Worm (Caenorhabditis elegans): ENCODE measurements around the gene F10D7.11.

The F10D7.11 gene

DNA sequence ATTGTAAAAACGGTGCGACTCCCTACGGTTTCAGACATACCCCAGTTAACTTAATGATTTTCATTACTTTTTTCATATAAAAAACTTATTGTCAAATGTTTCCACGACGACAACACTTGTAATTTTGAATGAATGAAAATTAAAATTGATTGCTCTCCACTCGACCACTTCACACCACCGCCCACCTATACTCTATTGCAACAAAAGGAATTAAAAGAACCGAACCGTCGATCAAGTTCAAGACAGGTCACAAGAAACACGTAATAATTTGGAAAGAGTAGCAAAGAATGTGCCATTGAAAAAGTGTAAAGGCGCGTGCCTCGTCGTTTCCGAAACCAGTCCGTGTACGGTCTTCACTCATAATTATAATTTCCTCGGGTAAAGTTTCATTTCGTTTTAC lies at the start of gene F10D7.11:
F10D7.11 (plus strand) TSS at position 301 of the 400 bp plus-strand sequence.
- TF ChIP-seq sma-9 (GFP tag; optimal IDR thresholded peaks at IDR 0.05) (no peak), sma-9 (tag; optimal IDR thresholded peaks at IDR 0.05) (no peak), alr-1 (tag; optimal IDR thresholded peaks at IDR 0.05) (no peak), elt-3 (tag; optimal IDR thresholded peaks at IDR 0.05) (no peak), crh-2 (tag; optimal IDR thresholded peaks at IDR 0.05) (no peak), mbf-1 (tag; optimal IDR thresholded peaks at IDR 0.05) (no peak), ztf-1 (GFP tag; conservative IDR thresholded peaks at IDR 0.05) (no peak), nhr-11 (tag; optimal IDR thresholded peaks at IDR 0.05) (no peak), nhr-77 (tag; optimal IDR thresholded peaks at IDR 0.05) (no peak), nhr-129 (tag; optimal IDR thresholded peaks at IDR 0.05) (no peak), F13H6.1 (tag; optimal IDR thresholded peaks at IDR 0.05) (no peak)

DNA sequence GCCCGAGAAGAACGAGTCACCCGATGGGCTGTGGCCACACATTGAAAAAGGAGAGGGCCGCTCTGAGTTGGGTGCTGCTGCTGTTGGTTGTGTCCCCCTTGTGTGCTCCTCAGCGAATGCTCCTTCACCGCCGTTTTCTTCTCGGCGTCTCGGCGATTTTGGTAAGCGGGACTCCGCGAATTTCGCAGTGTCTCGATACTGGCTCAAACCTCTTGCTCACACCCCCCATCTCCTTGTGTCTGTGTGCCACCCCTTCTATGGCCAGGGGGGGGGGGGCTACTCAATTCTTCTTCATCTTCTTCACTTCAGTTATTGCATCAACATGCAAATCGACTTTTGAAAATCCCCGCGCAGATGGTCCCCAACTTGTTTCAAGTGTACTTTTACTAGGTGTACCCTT lies 47.7 kb upstream of the F10D7.11 start:
- TF ChIP-seq F13H6.1 (tag; optimal IDR thresholded peaks at IDR 0.05): peak; percentile 55
- peak; percentile 39 for TF ChIP-seq unc-55 (GFP tag; optimal IDR thresholded peaks at IDR 0.05)
- TF ChIP-seq C34F6.9 (tag; optimal IDR thresholded peaks at IDR 0.05): peak; percentile 46
- no peak for TF ChIP-seq nhr-21 (tag; optimal IDR thresholded peaks at IDR 0.05)
- no peak for TF ChIP-seq unc-39 (tag; optimal IDR thresholded peaks at IDR 0.05)
- no peak for TF ChIP-seq aly-2 (tag; optimal IDR thresholded peaks at IDR 0.05)
- TF ChIP-seq skn-1 (tag; optimal IDR thresholded peaks at IDR 0.05): no peak
- TF ChIP-seq ZK546.5 (tag; optimal IDR thresholded peaks at IDR 0.05): no peak
- peak; percentile 4 for TF ChIP-seq crh-2 (tag; optimal IDR thresholded peaks at IDR 0.05)
- TF ChIP-seq sem-4 (tag; optimal IDR thresholded peaks at IDR 0.05): no peak
- TF ChIP-seq snpc-4 (tag; optimal IDR thresholded peaks at IDR 0.05): no peak
- TF ChIP-seq ztf-11 (tag; optimal IDR thresholded peaks at IDR 0.05): no peak
- no peak for TF ChIP-seq nhr-23 (tag; optimal IDR thresholded peaks at IDR 0.05)
- TF ChIP-seq nhr-129 (tag; optimal IDR thresholded peaks at IDR 0.05): peak; percentile 16
- peak; percentile 36 for TF ChIP-seq zag-1 (tag; optimal IDR thresholded peaks at IDR 0.05)
- peak; percentile 1 to 10 for TF ChIP-seq lsy-2 (tag; optimal IDR thresholded peaks at IDR 0.05)
- TF ChIP-seq lin-11 (tag; optimal IDR thresholded peaks at IDR 0.05): peak; percentile 49
- no peak for TF ChIP-seq sma-3 (GFP tag; optimal IDR thresholded peaks at IDR 0.05)

DNA sequence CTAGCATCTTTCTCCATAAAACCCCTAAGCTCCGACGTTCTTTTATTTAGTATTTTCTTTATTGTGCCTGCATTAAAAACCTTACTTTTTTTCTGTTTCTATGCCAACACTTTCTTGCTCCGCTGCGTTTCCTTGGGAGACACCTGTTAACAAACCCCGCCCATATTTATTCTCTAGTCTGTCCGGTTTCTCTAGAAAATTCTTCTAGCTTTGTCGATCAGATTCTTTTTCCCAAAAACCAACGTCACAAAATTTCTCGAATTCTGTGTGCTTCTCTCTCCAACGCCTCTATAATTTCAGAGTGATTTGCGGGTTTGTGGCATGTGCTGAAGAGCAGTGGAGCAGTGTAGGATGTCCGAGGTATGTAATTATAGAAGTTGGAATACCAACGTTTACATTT lies 44.3 kb upstream of the F10D7.11 start, which contains the start of gene ptr-5:
ptr-5 (plus strand) TSS at position 301 of the 400 bp plus-strand sequence.
- TF ChIP-seq lsy-2 (tag; optimal IDR thresholded peaks at IDR 0.05) (no peak), nhr-11 (tag; optimal IDR thresholded peaks at IDR 0.05) (no peak), nhr-21 (tag; optimal IDR thresholded peaks at IDR 0.05) (no peak), crh-2 (tag; optimal IDR thresholded peaks at IDR 0.05) (no peak), elt-1 (tag; optimal IDR thresholded peaks at IDR 0.05) (no peak), dmd-4 (tag; optimal IDR thresholded peaks at IDR 0.05) (no peak), peb-1 (tag; optimal IDR thresholded peaks at IDR 0.05) (no peak), mbf-1 (tag; optimal IDR thresholded peaks at IDR 0.05) (no peak), nhr-23 (tag; optimal IDR thresholded peaks at IDR 0.05) (no peak), fos-1 (tag; optimal IDR thresholded peaks at IDR 0.05) (no peak), elt-3 (tag; optimal IDR thresholded peaks at IDR 0.05) (no peak), nhr-25 (tag; optimal IDR thresholded peaks at IDR 0.05) (no peak), nhr-6 (tag; optimal IDR thresholded peaks at IDR 0.05) (no peak), zag-1 (tag; optimal IDR thresholded peaks at IDR 0.05) (no peak), ceh-16 (tag; optimal IDR thresholded peaks at IDR 0.05) (no peak), alr-1 (tag; optimal IDR thresholded peaks at IDR 0.05) (no peak), ZK546.5 (tag; optimal IDR thresholded peaks at IDR 0.05) (no peak), egl-27 (tag; optimal IDR thresholded peaks at IDR 0.05) (no peak), nhr-12 (tag; optimal IDR thresholded peaks at IDR 0.05) (no peak)

DNA sequence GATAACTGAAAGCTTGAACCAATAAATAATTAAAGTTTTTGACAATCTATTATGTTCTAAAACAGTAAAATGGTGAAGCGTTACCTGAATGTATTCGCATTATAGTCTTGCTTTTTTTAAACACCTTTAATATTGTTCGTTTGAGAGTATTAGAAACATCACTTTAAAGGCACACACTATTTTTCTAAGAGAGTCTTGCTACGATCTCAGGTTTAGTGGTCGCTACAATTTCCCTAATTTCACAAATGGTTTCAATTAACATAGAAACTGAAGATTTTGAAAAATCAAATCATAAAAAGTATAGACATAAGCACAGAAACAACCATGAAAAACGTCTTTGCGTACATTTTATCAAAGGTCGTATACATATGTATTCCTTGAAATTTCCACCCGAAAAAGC lies 42.1 kb upstream of the F10D7.11 start:
- no peak for TF ChIP-seq dmd-4 (tag; optimal IDR thresholded peaks at IDR 0.05)

DNA sequence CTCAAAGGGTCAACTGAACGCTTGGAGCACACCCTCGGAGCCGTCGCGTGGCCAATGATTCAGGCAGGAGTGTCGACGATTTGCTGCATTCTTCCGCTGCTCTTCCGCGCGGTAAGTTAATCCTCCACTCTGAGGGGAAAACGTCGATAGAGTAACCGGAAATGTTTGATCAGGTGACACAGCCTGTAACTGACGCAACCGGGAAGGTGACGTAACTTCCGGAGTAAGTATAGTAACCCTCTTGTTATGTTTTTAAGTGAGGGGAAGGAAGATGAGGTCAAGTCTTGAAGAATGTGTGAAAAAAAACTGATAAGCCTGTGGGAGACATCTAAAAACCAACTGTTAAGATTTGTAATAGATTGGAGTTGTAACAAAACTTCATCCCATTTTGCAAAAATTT lies 37.7 kb upstream of the F10D7.11 start:
- TF ChIP-seq nhr-10 (tag; optimal IDR thresholded peaks at IDR 0.05): no peak
